Fruit fly (Drosophila melanogaster) whole organism, larva: ENCODE data around the gene CG10973.

ENCODE experiments used
- noc ChIP-seq: fragments of 200-800 bp; sonication (Bioruptor generic); optimal IDR thresholded peaks from 3 replicates; lab custom pipeline; 2019; ENCODE audit warnings: missing biosample characterization, mild to moderate bottlenecking, missing genetic modification characterization, moderate library complexity

Gene CG10973

dm6 chr3L:12778616-12779015, 24.0 kb upstream of the CG10973 start, which contains the start of gene CG32106:
TSS of gene CG32106 (minus strand) at chr3L:12778716.
- TF ChIP-seq noc = no peak

- no peak for TF ChIP-seq noc
Observed at dm6 chr3L:12772740-12773686, 18.4 kb upstream of the CG10973 start, which contains the start of gene Hip1. TSS of gene Hip1 (minus strand) at chr3L:12773573.

- TF ChIP-seq noc = no peak
Observed at dm6 chr3L:12749567-12750535, 4.7 kb downstream of the CG10973 start, which contains the start of the genes Klc and CG10984. TSS of gene Klc (minus strand) at chr3L:12750056. TSS of gene CG10984 (plus strand) at chr3L:12750119.

- TF ChIP-seq noc = no peak
Observed at dm6 chr3L:12748711-12749566, 5.6 kb downstream of the CG10973 start.

dm6 chr3L:12746241-12746640, 8.3 kb downstream of the CG10973 start:
- TF ChIP-seq noc = no peak

- TF ChIP-seq noc = no peak
Observed at dm6 chr3L:12745121-12745770, 9.3 kb downstream of the CG10973 start, which contains the start of gene CG32109. TSS of gene CG32109 (plus strand) at chr3L:12745344.

dm6 chr3L:12741608-12742007, 13.0 kb downstream of the CG10973 start, which contains the start of gene CG32112:
TSS of gene CG32112 (plus strand) at chr3L:12741718.
- no peak for TF ChIP-seq noc

dm6 chr3L:12735707-12736106, 18.9 kb downstream of the CG10973 start:
- TF ChIP-seq noc = no peak

- no peak for TF ChIP-seq noc
Observed at dm6 chr3L:12734550-12735012, 20.0 kb downstream of the CG10973 start, which contains the start of the genes SmD1 and Ptp69D. TSS of gene SmD1 (minus strand) at chr3L:12734611. TSS of gene Ptp69D (plus strand) at chr3L:12734945.

- TF ChIP-seq noc = no peak
Observed at dm6 chr3L:12732742-12733141, 21.8 kb downstream of the CG10973 start.

- no peak for TF ChIP-seq noc
Observed at dm6 chr3L:12729601-12730000, 25.0 kb downstream of the CG10973 start.

dm6 chr3L:12727212-12727611, 27.4 kb downstream of the CG10973 start:
- TF ChIP-seq noc = no peak

- TF ChIP-seq noc = no peak
Observed at dm6 chr3L:12725749-12726148, 28.8 kb downstream of the CG10973 start.

- no peak for TF ChIP-seq noc
Observed at dm6 chr3L:12720699-12721098, 33.9 kb downstream of the CG10973 start.

- no peak for TF ChIP-seq noc
Observed at dm6 chr3L:12717621-12718020, 37.0 kb downstream of the CG10973 start.
